Fruit fly (Drosophila melanogaster): Measurements from ENCODE around the gene NimB1.

DNA sequence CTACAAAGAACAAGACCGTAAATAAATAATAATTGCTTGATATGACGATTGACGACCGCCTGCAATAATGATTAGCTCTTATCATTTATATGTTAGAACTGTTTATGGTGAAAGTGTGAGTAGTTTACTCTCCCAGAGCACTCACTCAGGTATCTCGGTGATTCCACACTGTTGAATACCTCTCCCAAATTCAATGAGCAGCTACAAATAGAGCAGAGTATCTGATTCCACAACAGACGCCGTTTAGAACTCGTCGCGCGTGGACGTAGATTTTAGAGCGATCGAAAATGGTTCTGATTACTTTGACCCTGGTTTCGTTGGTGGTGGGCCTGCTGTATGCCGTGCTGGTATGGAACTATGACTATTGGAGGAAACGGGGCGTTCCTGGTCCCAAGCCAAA lies 13.8 kb downstream of the NimB1 start, which contains the start of gene Cyp28a5:
- TF ChIP-seq usp (GFP tag; optimal IDR thresholded peaks at IDR 0.05) (no peak), psq (optimal IDR thresholded peaks at IDR 0.05) (no peak), CG8478 (optimal IDR thresholded peaks at IDR 0.05) (no peak), pan (optimal IDR thresholded peaks at IDR 0.05) (no peak), Dll (optimal IDR thresholded peaks at IDR 0.05) (no peak), EcR (GFP tag; optimal IDR thresholded peaks at IDR 0.05) (no peak)

Measured in whole organism.